Worm (Caenorhabditis elegans) whole organism, L2 larva: Measurements from ENCODE around the gene F54B11.8.

Source experiments
- C34F6.9 ChIP-seq: fragments of 150-350 bp; optimal IDR thresholded peaks from 2 replicates; lab custom pipeline; 2014; ENCODE audit warnings: missing biosample characterization, missing genetic modification characterization
- ama-1 ChIP-seq: fragments of 150-350 bp; optimal IDR thresholded peaks from 2 replicates; lab custom pipeline; 2018; ENCODE audit warnings: inconsistent platforms
- blmp-1 ChIP-seq: sonication (generic microtip); optimal IDR thresholded peaks from 2 replicates; lab custom pipeline; 2017; ENCODE audit warnings: missing genetic modification characterization, mild to moderate bottlenecking, missing compliant biosample characterization, antibody characterized with exemption, moderate library complexity; ENCODE audit not compliant: insufficient read depth
- dmd-4 ChIP-seq: sonication (generic microtip); optimal IDR thresholded peaks from 2 replicates; lab custom pipeline; 2017; ENCODE audit warnings: missing biosample characterization, missing genetic modification characterization
- egl-27 ChIP-seq: sonication (generic microtip); optimal IDR thresholded peaks from 3 replicates; lab custom pipeline; 2017; ENCODE audit warnings: missing biosample characterization, missing genetic modification reagents, missing genetic modification characterization
- lsy-2 ChIP-seq, 2 experiments: fragments of 150-350 bp in 1 of 2; sonication (generic microtip) in 1 of 2; optimal IDR thresholded peaks; 2 replicates each; lab custom pipeline; 2014 to 2017; ENCODE audit warnings: missing biosample characterization in 2 of 2, missing genetic modification characterization in 2 of 2
- mdl-1 ChIP-seq, 2 experiments: fragments of 150-350 bp in 1 of 2; sonication (generic microtip) in 1 of 2; optimal IDR thresholded peaks; 2 replicates each; lab custom pipeline; 2017; ENCODE audit warnings: missing biosample characterization in 2 of 2, missing genetic modification characterization in 2 of 2
- nhr-11 ChIP-seq: fragments of 150-350 bp; optimal IDR thresholded peaks from 2 replicates; lab custom pipeline; 2014; ENCODE audit warnings: missing biosample characterization, missing genetic modification characterization
- nhr-237 ChIP-seq: fragments of 150-350 bp; optimal IDR thresholded peaks from 2 replicates; lab custom pipeline; 2014; ENCODE audit warnings: missing biosample characterization, missing genetic modification characterization
- skn-1 ChIP-seq: sonication (generic microtip); optimal IDR thresholded peaks from 2 replicates; lab custom pipeline; 2017; ENCODE audit warnings: missing biosample characterization, missing genetic modification characterization
- unc-39 ChIP-seq: fragments of 150-350 bp; optimal IDR thresholded peaks from 2 replicates; lab custom pipeline; 2014; ENCODE audit warnings: missing biosample characterization, missing genetic modification characterization
- unc-62 ChIP-seq: fragments of 150-350 bp; optimal IDR thresholded peaks from 2 replicates; lab custom pipeline; 2014; ENCODE audit warnings: missing biosample characterization, missing genetic modification reagents, missing genetic modification characterization
- ztf-11 ChIP-seq: sonication (generic microtip); optimal IDR thresholded peaks from 2 replicates; lab custom pipeline; 2017; ENCODE audit warnings: missing biosample characterization, missing genetic modification characterization

DNA sequence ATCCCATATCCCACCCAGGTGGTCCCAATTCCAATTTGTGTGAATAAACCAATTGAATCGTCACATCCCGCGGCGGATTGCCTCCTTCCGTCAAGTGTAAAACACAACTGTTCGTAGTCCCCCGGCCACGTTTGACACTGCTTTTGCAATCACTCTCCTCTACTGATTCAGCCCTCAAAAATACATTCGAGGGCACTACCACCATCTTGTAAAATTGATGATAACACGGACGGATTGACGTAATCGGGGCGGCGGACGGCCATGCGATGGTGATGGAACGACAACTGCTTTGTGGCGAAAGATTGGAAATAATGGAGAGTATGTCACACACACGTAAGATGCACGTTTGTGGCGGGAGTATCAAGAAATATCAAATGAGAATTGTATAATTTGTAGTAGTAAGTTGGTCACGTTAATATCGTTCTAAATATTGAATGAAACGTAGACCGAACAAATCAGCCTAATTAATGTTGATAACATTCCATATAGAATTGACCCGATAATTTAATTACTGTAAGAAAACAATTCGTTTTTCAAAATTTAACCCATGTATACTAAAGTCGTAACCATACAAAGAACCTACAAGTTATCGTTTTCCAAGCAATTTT is 34.7 kb upstream of the F54B11.8 start:
- TF ChIP-seq ama-1 (lab: Kevin White, UChicago) (no peak), ztf-11 (tag; lab: Kevin White, UChicago) (no peak), C34F6.9 (tag; lab: Kevin White, UChicago) (peak; percentile 17), dmd-4 (tag; lab: Kevin White, UChicago) (no peak), skn-1 (tag; lab: Kevin White, UChicago) (no peak), unc-39 (tag; lab: Kevin White, UChicago) (no peak), blmp-1 (tag; lab: Kevin White, UChicago) (no peak), egl-27 (tag; lab: Kevin White, UChicago) (no peak), nhr-237 (tag; lab: Kevin White, UChicago) (no peak), nhr-11 (no peak), unc-62 (GFP tag; lab: Kevin White, UChicago) (no peak), mdl-1 (tag; optimal IDR thresholded peaks at IDR 0.05; lab: Kevin White, UChicago) (no peak), lsy-2 (tag; optimal IDR thresholded peaks at IDR 0.05; lab: Kevin White, UChicago) (no peak)
